Worm (Caenorhabditis elegans): ENCODE data around the gene srw-60.

DNA sequence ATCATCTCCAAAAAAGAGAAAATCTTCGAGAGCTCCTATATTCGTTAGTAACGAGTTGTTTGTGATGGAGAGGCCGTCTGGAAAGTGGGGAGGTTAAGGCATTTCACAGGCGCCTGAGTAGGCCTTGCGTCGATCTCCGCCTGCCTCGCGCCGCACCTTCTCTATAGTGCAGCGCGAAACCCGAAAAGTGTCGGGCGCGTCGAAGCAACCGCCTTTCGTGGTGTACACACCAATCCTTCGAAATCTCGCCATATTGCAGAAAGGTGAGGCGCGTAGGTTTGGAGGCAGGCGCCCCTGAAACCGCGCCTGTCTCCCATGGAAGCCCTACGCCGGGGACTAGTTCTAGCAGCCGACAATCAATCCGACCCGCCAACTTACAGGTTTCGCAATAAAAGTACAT is 28.6 kb upstream of the srw-60 start:
- TF ChIP-seq cog-1 (tag; optimal IDR thresholded peaks at IDR 0.05): no peak
- no peak for TF ChIP-seq T22C8.4 (GFP tag; IDR thresholded peaks at IDR 0.05)
- no peak for TF ChIP-seq tab-1 (GFP tag; IDR thresholded peaks at IDR 0.05)
- no peak for TF ChIP-seq ref-1 (GFP tag; conservative IDR thresholded peaks at IDR 0.05)
- TF ChIP-seq klf-2 (GFP tag; conservative IDR thresholded peaks at IDR 0.05): no peak

Measured in whole organism, midembryonic.